Fruit fly (Drosophila melanogaster) whole organism, wandering third instar larva: ENCODE data around the gene Tat.

ENCODE experiments used
- Abd-B ChIP-seq: fragments of >200 bp; optimal IDR thresholded peaks from 2 replicates; lab custom pipeline; 2017; ENCODE audit warnings: missing biosample characterization, missing genetic modification characterization
- CG32264 ChIP-seq: fragments of 200-800 bp; sonication (Bioruptor generic); optimal IDR thresholded peaks from 2 replicates; lab custom pipeline; 2016; ENCODE audit warnings: missing biosample characterization, missing genetic modification characterization
- CG9705 ChIP-seq: fragments of 200-800 bp; sonication (Bioruptor generic); optimal IDR thresholded peaks from 2 replicates; lab custom pipeline; 2018; ENCODE audit warnings: missing biosample characterization, mild to moderate bottlenecking, missing genetic modification characterization
- CrebA ChIP-seq: fragments of 200-800 bp; sonication (Bioruptor generic); optimal IDR thresholded peaks from 2 replicates; lab custom pipeline; 2016; ENCODE audit warnings: missing biosample characterization, mild to moderate bottlenecking, missing genetic modification characterization, borderline replicate concordance
- Dfd ChIP-seq: fragments of >200 bp; optimal IDR thresholded peaks from 2 replicates; lab custom pipeline; 2017; ENCODE audit warnings: missing biosample characterization, missing genetic modification characterization
- Dif ChIP-seq: fragments of 200-275, 200-300 bp; sonication (Bioruptor generic); optimal IDR thresholded peaks from 2 replicates; lab custom pipeline; 2018; ENCODE audit warnings: missing biosample characterization, missing genetic modification characterization; ENCODE audit not compliant: partially characterized antibody
- GATAd ChIP-seq: sonication (Bioruptor generic); optimal IDR thresholded peaks from 2 replicates; lab custom pipeline; 2016; ENCODE audit warnings: missing biosample characterization, missing genetic modification characterization
- HLH106 ChIP-seq: fragments of 200-800 bp; optimal IDR thresholded peaks from 3 replicates; lab custom pipeline; 2019; ENCODE audit warnings: missing biosample characterization, mild to moderate bottlenecking, missing genetic modification characterization, moderate library complexity
- Hnf4 ChIP-seq: fragments of 200-800 bp; sonication (Bioruptor generic); optimal IDR thresholded peaks from 2 replicates; lab custom pipeline; 2016; ENCODE audit warnings: missing biosample characterization, mild to moderate bottlenecking, missing genetic modification characterization
- Hr78 ChIP-seq: fragments of >200 bp; optimal IDR thresholded peaks from 2 replicates; lab custom pipeline; 2017; ENCODE audit warnings: missing biosample characterization, missing genetic modification characterization
- Hr83 ChIP-seq: fragments of 200-300 bp; sonication (Bioruptor generic); optimal IDR thresholded peaks from 2 replicates; lab custom pipeline; 2016; ENCODE audit warnings: missing biosample characterization, mild to moderate bottlenecking, missing genetic modification characterization, moderate library complexity; ENCODE audit not compliant: poor library complexity, severe bottlenecking
- Jra ChIP-seq: sonication (Bioruptor generic); optimal IDR thresholded peaks from 2 replicates; lab custom pipeline; 2016; ENCODE audit warnings: missing biosample characterization, missing genetic modification characterization
- Mio ChIP-seq: sonication (Bioruptor generic); optimal IDR thresholded peaks from 2 replicates; lab custom pipeline; 2016; ENCODE audit warnings: missing biosample characterization, missing genetic modification characterization
- Myc ChIP-seq: fragments of >200 bp; optimal IDR thresholded peaks from 2 replicates; lab custom pipeline; 2017
- N ChIP-seq: fragments of >200 bp; optimal IDR thresholded peaks from 2 replicates; lab custom pipeline; 2018; ENCODE audit warnings: missing biosample characterization, missing external identifiers, missing genetic modification characterization
- OdsH ChIP-seq: fragments of 200-800 bp; sonication (Bioruptor generic); optimal IDR thresholded peaks from 2 replicates; lab custom pipeline; 2016; ENCODE audit warnings: missing biosample characterization, mild to moderate bottlenecking, missing genetic modification characterization
- Rel ChIP-seq, 2 experiments: fragments of 200-800 bp; sonication (Bioruptor generic) in 1 of 2; optimal IDR thresholded peaks; 2 replicates in 1 of 2; 3 replicates in 1 of 2; lab custom pipeline; 2016 to 2019; ENCODE audit warnings: mild to moderate bottlenecking in 2 of 2, missing biosample characterization in 2 of 2, missing genetic modification characterization in 2 of 2, moderate library complexity in 1 of 2
- Sp1 ChIP-seq: fragments of 200-800 bp; sonication (Bioruptor generic); optimal IDR thresholded peaks from 3 replicates; lab custom pipeline; 2019; ENCODE audit warnings: missing biosample characterization, mild to moderate bottlenecking, missing genetic modification characterization, moderate library complexity
- Vsx2 ChIP-seq: fragments of 200-300, 225-300 bp; sonication (Bioruptor generic); optimal IDR thresholded peaks from 2 replicates; lab custom pipeline; 2018; ENCODE audit warnings: missing biosample characterization, missing genetic modification characterization; ENCODE audit not compliant: partially characterized antibody
- br ChIP-seq: fragments of 200-800 bp; sonication (Bioruptor generic); optimal IDR thresholded peaks from 2 replicates; lab custom pipeline; 2016; ENCODE audit warnings: missing biosample characterization, missing genetic modification characterization
- brk ChIP-seq: fragments of 200-800 bp; sonication (Bioruptor generic); optimal IDR thresholded peaks from 2 replicates; lab custom pipeline; 2016; ENCODE audit warnings: missing biosample characterization, mild to moderate bottlenecking, missing genetic modification characterization
- dl ChIP-seq, 2 experiments: fragments of 175-275, 200-275 bp in 1 of 2; fragments of 200-275 bp in 1 of 2; sonication (Bioruptor generic); optimal IDR thresholded peaks; lab custom pipeline; 2018; ENCODE audit warnings: mild to moderate bottlenecking in 2 of 2, missing biosample characterization in 2 of 2, missing genetic modification characterization in 2 of 2, moderate library complexity in 2 of 2; ENCODE audit not compliant: partially characterized antibody in 2 of 2, insufficient read depth in 1 of 2
- dmrt93B ChIP-seq: fragments of 200-800 bp; sonication (Bioruptor generic); optimal IDR thresholded peaks from 2 replicates; lab custom pipeline; 2018; ENCODE audit warnings: missing biosample characterization, mild to moderate bottlenecking, missing genetic modification characterization
- dsf ChIP-seq: sonication (Bioruptor generic); optimal IDR thresholded peaks from 2 replicates; lab custom pipeline; 2016; ENCODE audit warnings: missing biosample characterization, missing genetic modification characterization, borderline replicate concordance
- ey ChIP-seq: fragments of 200-800 bp; sonication (Bioruptor generic); optimal IDR thresholded peaks from 2 replicates; lab custom pipeline; 2016; ENCODE audit warnings: missing biosample characterization, missing genetic modification characterization
- foxo ChIP-seq, 2 experiments: fragments of 200-800 bp; sonication (Bioruptor generic); optimal IDR thresholded peaks; 2 replicates in 1 of 2; 3 replicates in 1 of 2; lab custom pipeline; 2016 to 2017; ENCODE audit warnings: missing biosample characterization in 2 of 2, missing genetic modification characterization in 2 of 2
- fru ChIP-seq: fragments of 200-800 bp; sonication (Bioruptor generic); optimal IDR thresholded peaks from 3 replicates; lab custom pipeline; 2016; ENCODE audit warnings: missing biosample characterization, mild to moderate bottlenecking, missing genetic modification characterization
- h ChIP-seq: fragments of 200-800 bp; sonication (Bioruptor generic); optimal IDR thresholded peaks from 3 replicates; lab custom pipeline; 2016; ENCODE audit warnings: missing biosample characterization, mild to moderate bottlenecking, missing genetic modification characterization
- jim ChIP-seq: fragments of 175-275, 200-325 bp; sonication (Bioruptor generic); optimal IDR thresholded peaks from 2 replicates; lab custom pipeline; 2016; ENCODE audit warnings: missing biosample characterization, mild to moderate bottlenecking, missing genetic modification characterization
- lola ChIP-seq: fragments of >200 bp; optimal IDR thresholded peaks from 2 replicates; lab custom pipeline; 2017; ENCODE audit warnings: missing biosample characterization, missing genetic modification characterization
- pan ChIP-seq: fragments of >200 bp; optimal IDR thresholded peaks from 2 replicates; lab custom pipeline; 2017
- psq ChIP-seq: fragments of 200-800 bp; sonication (Bioruptor generic); optimal IDR thresholded peaks from 3 replicates; lab custom pipeline; 2017; ENCODE audit warnings: missing biosample characterization, mild to moderate bottlenecking, missing genetic modification characterization, moderate library complexity
- rgr ChIP-seq: fragments of 200-800 bp; sonication (Bioruptor generic); optimal IDR thresholded peaks from 3 replicates; lab custom pipeline; 2016; ENCODE audit warnings: missing biosample characterization, mild to moderate bottlenecking, missing genetic modification characterization
- sage ChIP-seq: fragments of 200-800 bp; sonication (Bioruptor generic); optimal IDR thresholded peaks from 2 replicates; lab custom pipeline; 2016; ENCODE audit warnings: missing biosample characterization, mild to moderate bottlenecking, missing genetic modification characterization
- sv ChIP-seq: fragments of 200-800 bp; sonication (Bioruptor generic); optimal IDR thresholded peaks from 3 replicates; lab custom pipeline; 2016; ENCODE audit warnings: missing biosample characterization, missing genetic modification characterization
- tai ChIP-seq: sonication (Bioruptor generic); optimal IDR thresholded peaks from 2 replicates; lab custom pipeline; 2016; ENCODE audit warnings: missing biosample characterization, missing genetic modification characterization
- usp ChIP-seq: fragments of >200 bp; optimal IDR thresholded peaks from 2 replicates; lab custom pipeline; 2017; ENCODE audit warnings: missing biosample characterization, missing genetic modification characterization
- woc ChIP-seq: sonication (Bioruptor generic); optimal IDR thresholded peaks from 2 replicates; lab custom pipeline; 2016; ENCODE audit warnings: missing biosample characterization, mild to moderate bottlenecking, missing genetic modification characterization

Tat gene

dm6 chrX:14215834-14216233 lies 45.2 kb upstream of the Tat start:
- TF ChIP-seq N (GFP tag; lab: Kevin White, UChicago) (no peak), h (GFP tag; lab: Kevin White, UChicago) (peak; percentile 8), CG9705 (GFP tag; lab: Kevin White, UChicago) (no peak), Myc (lab: Kevin White, UChicago) (no peak), usp (no peak), Mio (GFP tag; lab: Kevin White, UChicago) (no peak), ey (GFP tag; lab: Kevin White, UChicago) (no peak), Hnf4 (no peak), lola (GFP tag; lab: Kevin White, UChicago) (no peak), woc (GFP tag; lab: Kevin White, UChicago) (no peak), brk (GFP tag; lab: Kevin White, UChicago) (no peak), psq (peak; percentile 7), OdsH (GFP tag; lab: Kevin White, UChicago) (peak; percentile 0), fru (peak; percentile 9), tai (no peak), dsf (GFP tag; lab: Kevin White, UChicago) (no peak), CrebA (GFP tag; lab: Kevin White, UChicago) (no peak), Dfd (no peak), HLH106 (tag; lab: Kevin White, UChicago) (peak; percentile 44), rgr (GFP tag; lab: Kevin White, UChicago) (no peak), sv (GFP tag; lab: Kevin White, UChicago) (no peak), Sp1 (peak; percentile 2), sage (GFP tag; lab: Kevin White, UChicago) (no peak), GATAd (GFP tag; lab: Kevin White, UChicago) (no peak), jim (GFP tag; lab: Kevin White, UChicago) (no peak), Rel (GFP tag; optimal IDR thresholded peaks at IDR 0.05; lab: Kevin White, UChicago) (no peak), Rel (tag; optimal IDR thresholded peaks at IDR 0.05; lab: Kevin White, UChicago) (peak; percentile 36), Hr83 (no peak), Hr78 (no peak), Vsx2 (GFP tag; lab: Kevin White, UChicago) (no peak)

- TF ChIP-seq fru, result no peak
- no peak for TF ChIP-seq tai
- TF ChIP-seq Mio (GFP tag; lab: Kevin White, UChicago), result no peak
Observed at dm6 chrX:14216844-14217243, 44.2 kb upstream of the Tat start.

dm6 chrX:14218045-14218483 lies 43.0 kb upstream of the Tat start:
- peak; percentile 94 for TF ChIP-seq br
- TF ChIP-seq Myc (lab: Kevin White, UChicago), result no peak
- TF ChIP-seq jim (GFP tag; lab: Kevin White, UChicago), result no peak
- TF ChIP-seq pan (lab: Kevin White, UChicago), result no peak
- TF ChIP-seq Dif (GFP tag; lab: Kevin White, UChicago), result peak; percentile 50
- peak; percentile 92 for TF ChIP-seq brk (GFP tag; lab: Kevin White, UChicago)
- TF ChIP-seq Hr83, result no peak
- peak; percentile 97 for TF ChIP-seq fru
- TF ChIP-seq dsf (GFP tag; lab: Kevin White, UChicago), result peak; percentile 70
- TF ChIP-seq rgr (GFP tag; lab: Kevin White, UChicago), result peak; percentile 97
- peak; percentile 92 for TF ChIP-seq CG9705 (GFP tag; lab: Kevin White, UChicago)
- TF ChIP-seq CrebA (GFP tag; lab: Kevin White, UChicago), result peak; percentile 92
- TF ChIP-seq HLH106 (tag; lab: Kevin White, UChicago), result peak; percentile 98
- TF ChIP-seq lola (GFP tag; lab: Kevin White, UChicago), result no peak
- TF ChIP-seq Hr78, result no peak
- peak; percentile 32 to 98 for TF ChIP-seq foxo (GFP tag; optimal IDR thresholded peaks at IDR 0.05; lab: Kevin White, UChicago)
- no peak for TF ChIP-seq Mio (GFP tag; lab: Kevin White, UChicago)
- peak; percentile 94 for TF ChIP-seq Dfd
- no peak for TF ChIP-seq Vsx2 (GFP tag; lab: Kevin White, UChicago)
- peak; percentile 97 for TF ChIP-seq OdsH (GFP tag; lab: Kevin White, UChicago)
- TF ChIP-seq usp, result no peak
- TF ChIP-seq Sp1, result peak; percentile 98
- peak; percentile 95 for TF ChIP-seq sage (GFP tag; lab: Kevin White, UChicago)
- peak; percentile 54 for TF ChIP-seq GATAd (GFP tag; lab: Kevin White, UChicago)
- no peak for TF ChIP-seq Abd-B (GFP tag; lab: Kevin White, UChicago)
- TF ChIP-seq dmrt93B (GFP tag; lab: Kevin White, UChicago), result peak; percentile 93
- TF ChIP-seq ey (GFP tag; lab: Kevin White, UChicago), result peak; percentile 93
- no peak for TF ChIP-seq dl (GFP tag; optimal IDR thresholded peaks at IDR 0.05; lab: Kevin White, UChicago; ENCODE audit: insufficient read depth in 1 of 2, partially characterized antibody in 2 of 2)
- no peak for TF ChIP-seq tai
- TF ChIP-seq sv (GFP tag; lab: Kevin White, UChicago), result peak; percentile 79
- peak; percentile 79 for TF ChIP-seq CG32264
- peak; percentile 94 for TF ChIP-seq psq
- peak; percentile 89 for TF ChIP-seq Jra (GFP tag; lab: Kevin White, UChicago)
- TF ChIP-seq Hnf4, result peak; percentile 95
- peak; percentile 90 for TF ChIP-seq woc (GFP tag; lab: Kevin White, UChicago)
- peak; percentile 75 for TF ChIP-seq Rel (GFP tag; optimal IDR thresholded peaks at IDR 0.05; lab: Kevin White, UChicago)
- TF ChIP-seq Rel (tag; optimal IDR thresholded peaks at IDR 0.05; lab: Kevin White, UChicago), result peak; percentile 84
- peak; percentile 98 for TF ChIP-seq h (GFP tag; lab: Kevin White, UChicago)
- TF ChIP-seq N (GFP tag; lab: Kevin White, UChicago), result no peak
